Fruit fly (Drosophila melanogaster) whole organism, prepupa: ENCODE measurements around the gene CG7600.

Source experiments
- CG10631 ChIP-seq: fragments of 200-800 bp; sonication (Bioruptor generic); optimal IDR thresholded peaks from 2 replicates; lab custom pipeline; 2016; ENCODE audit warnings: missing biosample characterization, missing genetic modification characterization
- CG10669 ChIP-seq: fragments of 200-800 bp; sonication (Bioruptor generic); optimal IDR thresholded peaks from 3 replicates; lab custom pipeline; 2018; ENCODE audit warnings: missing biosample characterization, mild to moderate bottlenecking, missing genetic modification characterization, moderate library complexity
- CG11294 ChIP-seq: fragments of 200-800 bp; sonication (Bioruptor generic); IDR thresholded peaks from 2 replicates; pipeline ENCODE4 v1.3.6; 2022; ENCODE audit warnings: missing biosample characterization, missing genetic modification characterization
- CG11902 ChIP-seq: fragments of 200-800 bp; sonication (Bioruptor generic); optimal IDR thresholded peaks from 3 replicates; lab custom pipeline; 2016; ENCODE audit warnings: missing biosample characterization, missing genetic modification characterization
- CG15336 ChIP-seq: fragments of 200-800 bp; sonication (Bioruptor generic); IDR thresholded peaks from 2 replicates; pipeline ENCODE4 v1.3.6; 2022; ENCODE audit warnings: missing biosample characterization, missing genetic modification characterization
- CG1621 ChIP-seq: fragments of 200-800 bp; sonication (Bioruptor generic); optimal IDR thresholded peaks from 3 replicates; lab custom pipeline; 2018; ENCODE audit warnings: missing biosample characterization, mild to moderate bottlenecking, missing genetic modification characterization
- CG16779 ChIP-seq: fragments of 200-800 bp; sonication (Bioruptor generic); optimal IDR thresholded peaks from 3 replicates; lab custom pipeline; 2017; ENCODE audit warnings: missing biosample characterization, mild to moderate bottlenecking, missing genetic modification characterization
- CG3032 ChIP-seq: fragments of 200-800 bp; optimal IDR thresholded peaks from 2 replicates; lab custom pipeline; 2019; ENCODE audit warnings: missing biosample characterization, mild to moderate bottlenecking, missing genetic modification characterization, moderate library complexity
- CG34406 ChIP-seq: fragments of 200-800 bp; sonication (Bioruptor generic); optimal IDR thresholded peaks from 3 replicates; lab custom pipeline; 2016; ENCODE audit warnings: missing biosample characterization, missing genetic modification characterization
- CG3919 ChIP-seq: fragments of 200-800 bp; sonication (Bioruptor generic); optimal IDR thresholded peaks from 3 replicates; lab custom pipeline; 2016; ENCODE audit warnings: missing biosample characterization, missing genetic modification characterization
- CG6163 ChIP-seq: fragments of 200-800 bp; sonication (Bioruptor generic); IDR thresholded peaks from 3 replicates; pipeline ENCODE4 v1.3.6; 2022; ENCODE audit warnings: missing biosample characterization, missing genetic modification characterization
- CG6276 ChIP-seq: fragments of 200-800 bp; sonication (Bioruptor generic); optimal IDR thresholded peaks from 2 replicates; lab custom pipeline; 2017; ENCODE audit warnings: missing biosample characterization, mild to moderate bottlenecking, missing genetic modification characterization
- CG6792 ChIP-seq: fragments of 200-800 bp; sonication (Bioruptor generic); optimal IDR thresholded peaks from 3 replicates; lab custom pipeline; 2016; ENCODE audit warnings: missing biosample characterization, missing genetic modification characterization
- CG6808 ChIP-seq: fragments of 200-800 bp; sonication (Bioruptor generic); optimal IDR thresholded peaks from 3 replicates; lab custom pipeline; 2017; ENCODE audit warnings: missing biosample characterization, missing genetic modification characterization, mild to moderate bottlenecking, moderate library complexity, missing genetic modification reagents
- CG6854 ChIP-seq: fragments of 200-800 bp; sonication (Bioruptor generic); optimal IDR thresholded peaks from 2 replicates; lab custom pipeline; 2017; ENCODE audit warnings: missing biosample characterization, mild to moderate bottlenecking, missing genetic modification characterization
- CG8119 ChIP-seq: fragments of 200-800 bp; sonication (Bioruptor generic); IDR thresholded peaks from 3 replicates; pipeline ENCODE4 v1.3.6; 2022; ENCODE audit warnings: missing biosample characterization, missing genetic modification characterization
- CG8319 ChIP-seq: fragments of 200-800 bp; sonication (Bioruptor generic); optimal IDR thresholded peaks from 3 replicates; lab custom pipeline; 2016; ENCODE audit warnings: missing biosample characterization, missing genetic modification characterization
- CG8632 ChIP-seq: fragments of 200-800 bp; sonication (Bioruptor generic); optimal IDR thresholded peaks from 3 replicates; lab custom pipeline; 2016; ENCODE audit warnings: missing biosample characterization, missing genetic modification characterization
- CG9139 ChIP-seq: fragments of 200-800 bp; sonication (Bioruptor generic); optimal IDR thresholded peaks from 3 replicates; lab custom pipeline; 2017; ENCODE audit warnings: missing biosample characterization, mild to moderate bottlenecking, missing genetic modification characterization
- Eip75B ChIP-seq: fragments of 200-800 bp; sonication (Bioruptor generic); optimal IDR thresholded peaks from 3 replicates; lab custom pipeline; 2016; ENCODE audit warnings: missing biosample characterization, missing genetic modification characterization
- Eip78C ChIP-seq: fragments of 200-800 bp; sonication (Bioruptor generic); peaks from one replicate; lab custom pipeline; 2016; ENCODE audit warnings: missing biosample characterization, missing genetic modification characterization
- Eip93F ChIP-seq: fragments of 200-800 bp; sonication (Bioruptor generic); optimal IDR thresholded peaks from 2 replicates; lab custom pipeline; 2016; ENCODE audit warnings: missing biosample characterization, mild to moderate bottlenecking, missing genetic modification characterization
- Ets96B ChIP-seq: fragments of 200-800 bp; optimal IDR thresholded peaks from 2 replicates; lab custom pipeline; 2019; ENCODE audit warnings: missing biosample characterization, mild to moderate bottlenecking, missing genetic modification characterization, moderate library complexity
- Gug ChIP-seq: fragments of 200-800 bp; sonication (Bioruptor generic); IDR thresholded peaks from 2 replicates; pipeline ENCODE4 v1.3.6; 2022; ENCODE audit warnings: missing biosample characterization, missing genetic modification characterization
- Hr4 ChIP-seq: fragments of 200-800 bp; sonication (Bioruptor generic); optimal IDR thresholded peaks from 3 replicates; lab custom pipeline; 2016; ENCODE audit warnings: missing biosample characterization, missing genetic modification characterization
- Lpt ChIP-seq: fragments of 200-800 bp; sonication (Bioruptor generic); optimal IDR thresholded peaks from 3 replicates; lab custom pipeline; 2016; ENCODE audit warnings: missing biosample characterization, missing genetic modification characterization
- Met ChIP-seq: fragments of 200-800 bp; sonication (Bioruptor generic); optimal IDR thresholded peaks from 3 replicates; lab custom pipeline; 2016; ENCODE audit warnings: missing biosample characterization, missing genetic modification characterization
- OdsH ChIP-seq: fragments of 200-800 bp; sonication (Bioruptor generic); optimal IDR thresholded peaks from 3 replicates; lab custom pipeline; 2016; ENCODE audit warnings: missing biosample characterization, missing genetic modification characterization
- Smox ChIP-seq: fragments of 200-800 bp; sonication (Bioruptor generic); optimal IDR thresholded peaks from 3 replicates; lab custom pipeline; 2016; ENCODE audit warnings: missing biosample characterization, missing genetic modification characterization
- Sox14 ChIP-seq: fragments of 200-800 bp; sonication (Bioruptor generic); optimal IDR thresholded peaks from 3 replicates; lab custom pipeline; 2016; ENCODE audit warnings: missing biosample characterization, missing genetic modification characterization
- Sox15 ChIP-seq: fragments of 200-800 bp; sonication (Bioruptor generic); optimal IDR thresholded peaks from 3 replicates; lab custom pipeline; 2016; ENCODE audit warnings: missing biosample characterization, missing genetic modification characterization
- acj6 ChIP-seq: fragments of 200-800 bp; sonication (Bioruptor generic); optimal IDR thresholded peaks from 3 replicates; lab custom pipeline; 2016; ENCODE audit warnings: missing biosample characterization, missing genetic modification characterization
- cyc ChIP-seq: fragments of 200-800 bp; sonication (Bioruptor generic); optimal IDR thresholded peaks from 3 replicates; lab custom pipeline; 2016; ENCODE audit warnings: missing biosample characterization, missing genetic modification characterization
- dac ChIP-seq: fragments of 200-800 bp; sonication (Bioruptor generic); optimal IDR thresholded peaks from 2 replicates; lab custom pipeline; 2017; ENCODE audit warnings: missing biosample characterization, mild to moderate bottlenecking, missing genetic modification characterization
- dsx ChIP-seq: fragments of 200-800 bp; optimal IDR thresholded peaks from 3 replicates; lab custom pipeline; 2019; ENCODE audit warnings: missing biosample characterization, mild to moderate bottlenecking, missing genetic modification characterization, moderate library complexity; ENCODE audit not compliant: poor library complexity, severe bottlenecking
- eg ChIP-seq: fragments of 200-800 bp; sonication (Bioruptor generic); IDR thresholded peaks from 3 replicates; pipeline ENCODE4 v1.3.6; 2022; ENCODE audit warnings: missing biosample characterization, missing genetic modification characterization
- esn ChIP-seq: fragments of 200-800 bp; sonication (Bioruptor generic); optimal IDR thresholded peaks from 2 replicates; lab custom pipeline; 2016; ENCODE audit warnings: missing biosample characterization, mild to moderate bottlenecking, missing genetic modification characterization, moderate library complexity
- fkh ChIP-seq: fragments of 200-800 bp; sonication (Bioruptor generic); optimal IDR thresholded peaks from 3 replicates; lab custom pipeline; 2017; ENCODE audit warnings: missing biosample characterization, mild to moderate bottlenecking, missing genetic modification characterization, moderate library complexity
- lz ChIP-seq: fragments of 200-800 bp; sonication (Bioruptor generic); optimal IDR thresholded peaks from 3 replicates; lab custom pipeline; 2016; ENCODE audit warnings: missing biosample characterization, missing genetic modification characterization
- pdm3 ChIP-seq: fragments of 200-800 bp; sonication (Bioruptor generic); optimal IDR thresholded peaks from 3 replicates; lab custom pipeline; 2016; ENCODE audit warnings: missing biosample characterization, missing genetic modification characterization
- spab ChIP-seq: fragments of 200-800 bp; sonication (Bioruptor generic); optimal IDR thresholded peaks from 2 replicates; lab custom pipeline; 2017; ENCODE audit warnings: missing biosample characterization, mild to moderate bottlenecking, missing genetic modification characterization, missing genetic modification reagents
- ss ChIP-seq, 2 experiments: fragments of 200-800 bp; sonication (Bioruptor generic); optimal IDR thresholded peaks; 2 replicates in 1 of 2; 3 replicates in 1 of 2; lab custom pipeline; 2017 to 2018; ENCODE audit warnings: mild to moderate bottlenecking in 2 of 2, missing biosample characterization in 2 of 2, missing genetic modification characterization in 2 of 2, moderate library complexity in 1 of 2
- svp ChIP-seq: fragments of 200-800 bp; sonication (Bioruptor generic); peaks from one replicate; lab custom pipeline; 2016; ENCODE audit warnings: missing biosample characterization, missing genetic modification characterization
- topi ChIP-seq: fragments of 200-800 bp; sonication (Bioruptor generic); optimal IDR thresholded peaks from 3 replicates; lab custom pipeline; 2016; ENCODE audit warnings: missing biosample characterization, missing genetic modification characterization
- vri ChIP-seq: fragments of 200-800 bp; sonication (Bioruptor generic); optimal IDR thresholded peaks from 3 replicates; lab custom pipeline; 2016; ENCODE audit warnings: missing biosample characterization, mild to moderate bottlenecking, missing genetic modification characterization

Gene CG7600

DNA sequence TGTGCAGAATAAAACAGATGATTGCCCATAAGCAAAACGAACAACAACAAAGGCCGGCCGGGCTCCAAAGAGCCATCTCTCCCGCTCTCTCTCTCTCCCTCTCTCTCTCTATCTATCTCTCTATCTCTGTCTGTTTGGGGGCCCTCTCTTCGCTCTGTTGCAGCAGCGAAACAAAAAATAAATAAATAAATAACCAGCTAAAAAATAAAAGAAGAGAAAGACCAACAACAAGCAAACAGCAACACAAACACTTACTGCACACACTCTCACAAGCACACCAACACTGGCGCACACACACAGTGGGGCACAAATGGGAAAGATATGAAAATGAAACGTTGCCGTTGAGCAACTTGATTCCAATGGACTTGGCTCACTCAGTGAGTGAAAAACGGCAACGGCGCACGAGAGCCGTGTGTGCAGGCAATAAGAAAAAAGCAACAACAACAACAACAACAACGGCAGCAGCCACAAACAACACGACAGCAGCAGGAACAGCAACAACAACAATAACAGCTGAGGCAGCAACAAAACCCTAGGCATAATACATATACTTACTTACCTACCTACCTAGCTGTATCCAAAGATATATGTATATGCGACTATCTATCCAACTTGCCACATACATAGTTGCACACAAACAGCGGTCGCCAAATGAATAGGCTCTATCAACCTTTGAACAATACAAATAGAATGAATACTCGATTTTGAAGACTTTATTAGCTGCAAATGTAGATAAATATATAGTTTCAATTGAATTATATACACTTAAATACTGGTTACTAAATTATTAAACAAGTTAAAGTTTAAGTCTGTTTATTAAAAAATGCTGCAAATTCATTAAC lies 35.7 kb downstream of the CG7600 start (continued):
- TF ChIP-seq CG8632: peak; percentile 93
- peak; percentile 70 for TF ChIP-seq CG8319 (GFP tag; lab: Kevin White, UChicago)
- TF ChIP-seq OdsH (GFP tag; lab: Kevin White, UChicago): peak; percentile 85
- TF ChIP-seq CG8119 (GFP tag; lab: Robert Waterston, UW): peak; percentile 99
- peak; percentile 57 for TF ChIP-seq cyc (GFP tag; lab: Kevin White, UChicago)
- peak; percentile 85 for TF ChIP-seq Hr4 (GFP tag; lab: Kevin White, UChicago)
- TF ChIP-seq CG11294 (GFP tag; lab: Robert Waterston, UW): peak; percentile 84; the same call in 1 of the 2 replicates
- peak; percentile 92 for TF ChIP-seq CG3919 (GFP tag; lab: Kevin White, UChicago)
- peak; percentile 94 for TF ChIP-seq dac (GFP tag; lab: Kevin White, UChicago)
- peak; percentile 99 for TF ChIP-seq spab (GFP tag; lab: Kevin White, UChicago)

DNA sequence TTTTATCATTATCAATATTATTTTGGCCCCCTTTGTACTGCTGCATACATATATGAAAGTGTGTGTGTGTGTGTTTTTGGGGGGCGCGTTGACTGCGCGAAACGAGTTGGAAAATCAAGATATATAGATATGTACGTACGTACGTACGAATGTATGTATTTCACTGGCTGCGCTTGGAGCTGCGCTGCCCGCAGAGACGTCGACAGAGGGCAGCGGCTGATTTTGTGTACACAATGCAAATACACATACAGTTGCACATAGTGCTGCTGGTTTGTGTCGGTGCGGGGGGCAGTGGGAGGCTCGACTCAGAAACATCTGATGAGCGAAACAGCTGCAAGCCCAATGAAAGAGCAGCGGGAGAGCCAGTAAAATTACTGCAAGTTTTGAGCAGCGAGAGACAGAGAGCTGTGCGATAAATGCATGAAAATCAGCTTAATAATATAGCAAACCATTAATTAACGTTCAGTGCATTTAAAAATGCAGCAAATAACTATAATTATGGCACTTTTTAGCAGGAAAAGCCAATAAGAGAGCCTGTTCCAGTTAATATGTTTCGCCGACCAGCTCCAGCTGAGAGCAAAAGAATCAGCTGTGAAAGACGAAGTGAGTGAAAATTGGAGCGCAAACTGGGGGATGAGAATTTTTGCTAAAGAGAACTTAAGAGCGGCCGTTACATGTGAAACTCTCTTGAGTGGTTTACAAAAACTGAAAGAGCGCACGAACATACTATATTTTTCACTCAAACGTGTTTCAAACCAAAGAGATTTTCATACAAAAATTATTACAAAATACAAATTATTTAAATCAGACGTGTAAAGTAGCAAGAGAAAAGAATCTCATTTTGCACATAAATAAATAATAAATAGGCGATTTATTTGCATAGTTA lies 37.0 kb downstream of the CG7600 start:
- TF ChIP-seq CG6808 (GFP tag; lab: Kevin White, UChicago) (peak; percentile 55), CG3919 (GFP tag; lab: Kevin White, UChicago) (peak; percentile 54), CG11294 (GFP tag; lab: Robert Waterston, UW) (no peak), CG9139 (GFP tag; lab: Kevin White, UChicago) (peak; percentile 55), CG6163 (GFP tag; lab: Robert Waterston, UW) (peak; percentile 86), topi (GFP tag; lab: Kevin White, UChicago) (peak; percentile 25), vri (GFP tag; lab: Kevin White, UChicago) (peak; percentile 65), esn (GFP tag; lab: Kevin White, UChicago) (peak; percentile 20), dac (GFP tag; lab: Kevin White, UChicago) (peak; percentile 49), Eip78C (GFP tag; lab: Kevin White, UChicago) (peak; percentile 78), Gug (0 out of 2 replicates have a peak, but pooled peaks have one; percentile 19), Eip75B (GFP tag; lab: Kevin White, UChicago) (peak; percentile 47), CG6276 (GFP tag; lab: Kevin White, UChicago) (peak; percentile 48), Met (GFP tag; lab: Kevin White, UChicago) (peak; percentile 14), svp (peak; percentile 76), eg (peak; percentile 78; the same call in 2 of the 3 replicates), pdm3 (no peak), CG3032 (tag; lab: Kevin White, UChicago) (peak; percentile 24), CG6792 (GFP tag; lab: Kevin White, UChicago) (peak; percentile 32), CG10669 (GFP tag; lab: Kevin White, UChicago) (peak; percentile 13), lz (GFP tag; lab: Kevin White, UChicago) (no peak), Sox14 (GFP tag; lab: Kevin White, UChicago) (peak; percentile 41), cyc (GFP tag; lab: Kevin White, UChicago) (no peak), fkh (GFP tag; lab: Kevin White, UChicago) (peak; percentile 89), Eip93F (GFP tag; lab: Kevin White, UChicago) (no peak), Sox15 (no peak), Lpt (GFP tag; lab: Kevin White, UChicago) (peak; percentile 67), dsx (GFP tag; lab: Kevin White, UChicago) (peak; percentile 93), CG8319 (GFP tag; lab: Kevin White, UChicago) (no peak), CG1621 (tag; lab: Kevin White, UChicago) (peak; percentile 27), CG6854 (GFP tag; lab: Kevin White, UChicago) (peak; percentile 84), ss (GFP tag; optimal IDR thresholded peaks at IDR 0.05; lab: Kevin White, UChicago) (peak; percentile 73 to 84), CG10631 (GFP tag; lab: Kevin White, UChicago) (no peak), CG8119 (GFP tag; lab: Robert Waterston, UW) (peak; percentile 60; the same call in 1 of the 3 replicates), acj6 (GFP tag; lab: Kevin White, UChicago) (no peak), CG15336 (GFP tag; lab: Robert Waterston, UW) (0 out of 2 replicates have a peak, but pooled peaks have one; percentile 26), CG34406 (no peak), Smox (peak; percentile 1), CG16779 (tag; lab: Kevin White, UChicago) (peak; percentile 74), CG11902 (GFP tag; lab: Kevin White, UChicago) (no peak), Ets96B (peak; percentile 36)
